Fruit fly (Drosophila melanogaster) whole organism, embryonic: ENCODE measurements around the gene upd2.
A peak's percentile ranks its signal among the peaks of the same experiment; 100 is the strongest.

Experiments
- Antp ChIP-seq: fragments of 200-800 bp; sonication (Bioruptor generic); optimal IDR thresholded peaks from 3 replicates; lab custom pipeline; 2016; ENCODE audit warnings: missing biosample characterization, missing genetic modification characterization
- Atf6 ChIP-seq: fragments of 200-800 bp; sonication (Bioruptor generic); IDR thresholded peaks from 2 replicates; pipeline ENCODE4 v1.3.6; 2022; ENCODE audit warnings: missing biosample characterization, missing genetic modification characterization
- CG10209 ChIP-seq: fragments of 200-800 bp; sonication (Bioruptor generic); optimal IDR thresholded peaks from 3 replicates; lab custom pipeline; 2017; ENCODE audit warnings: missing biosample characterization, mild to moderate bottlenecking, missing genetic modification characterization, missing genetic modification reagents
- CG13287 ChIP-seq: fragments of 200-800 bp; sonication (Bioruptor generic); IDR thresholded peaks from 2 replicates; pipeline ENCODE4 v1.3.6; 2022; ENCODE audit warnings: missing biosample characterization, missing genetic modification characterization; ENCODE audit not compliant: partially characterized antibody
- CG13624 ChIP-seq: fragments of 200-800 bp; sonication (Bioruptor generic); optimal IDR thresholded peaks from 2 replicates; lab custom pipeline; 2016; ENCODE audit warnings: missing biosample characterization, missing genetic modification characterization
- CG15479 ChIP-seq: fragments of 200-800 bp; sonication (Bioruptor generic); optimal IDR thresholded peaks from 3 replicates; lab custom pipeline; 2019; ENCODE audit warnings: missing biosample characterization, mild to moderate bottlenecking, missing genetic modification characterization, moderate library complexity
- CG15514 ChIP-seq: fragments of 200-800 bp; sonication (Bioruptor generic); optimal IDR thresholded peaks from 3 replicates; lab custom pipeline; 2017; ENCODE audit warnings: missing biosample characterization, missing genetic modification characterization, mild to moderate bottlenecking, moderate library complexity, missing genetic modification reagents
- CG15696 ChIP-seq: fragments of 200-800 bp; sonication (Bioruptor generic); optimal IDR thresholded peaks from 2 replicates; lab custom pipeline; 2019; ENCODE audit warnings: missing biosample characterization, mild to moderate bottlenecking, missing genetic modification characterization, moderate library complexity
- CG16815 ChIP-seq: fragments of 200-800 bp; sonication (Bioruptor generic); optimal IDR thresholded peaks from 3 replicates; lab custom pipeline; 2017; ENCODE audit warnings: missing biosample characterization, mild to moderate bottlenecking, missing genetic modification characterization
- CG17186 ChIP-seq: fragments of 200-800 bp; sonication (Bioruptor generic); optimal IDR thresholded peaks from 3 replicates; lab custom pipeline; 2017; ENCODE audit warnings: missing biosample characterization, missing genetic modification reagents, missing genetic modification characterization
- CG17912 ChIP-seq: fragments of 200-800 bp; sonication (Bioruptor generic); optimal IDR thresholded peaks from 2 replicates; lab custom pipeline; 2018; ENCODE audit warnings: missing biosample characterization, mild to moderate bottlenecking, missing genetic modification characterization
- CG18599 ChIP-seq: fragments of 200-800 bp; sonication (Bioruptor generic); optimal IDR thresholded peaks from 3 replicates; lab custom pipeline; 2017; ENCODE audit warnings: missing biosample characterization, missing genetic modification characterization, mild to moderate bottlenecking, moderate library complexity, missing genetic modification reagents
- CG18764 ChIP-seq: fragments of 200-800 bp; sonication (Bioruptor generic); optimal IDR thresholded peaks from 3 replicates; lab custom pipeline; 2016; ENCODE audit warnings: missing biosample characterization, missing genetic modification characterization
- CG31388 ChIP-seq: fragments of 200-800 bp; sonication (Bioruptor generic); optimal IDR thresholded peaks from 2 replicates; lab custom pipeline; 2016; ENCODE audit warnings: missing biosample characterization, missing genetic modification characterization
- CG4617 ChIP-seq: fragments of 200-800 bp; sonication (Bioruptor generic); optimal IDR thresholded peaks from 3 replicates; lab custom pipeline; 2016; ENCODE audit warnings: missing biosample characterization, missing genetic modification characterization, borderline replicate concordance
- CG6854 ChIP-seq: fragments of 200-800 bp; sonication (Bioruptor generic); optimal IDR thresholded peaks from 3 replicates; lab custom pipeline; 2017; ENCODE audit warnings: missing biosample characterization, mild to moderate bottlenecking, missing genetic modification characterization
- CG7786 ChIP-seq: fragments of 200-800 bp; sonication (Bioruptor generic); optimal IDR thresholded peaks from 2 replicates; lab custom pipeline; 2016; ENCODE audit warnings: missing biosample characterization, missing genetic modification characterization
- CG8924 ChIP-seq: fragments of 200-800 bp; optimal IDR thresholded peaks from 3 replicates; lab custom pipeline; 2019; ENCODE audit warnings: missing biosample characterization, mild to moderate bottlenecking, missing genetic modification characterization, moderate library complexity
- CG9215 ChIP-seq: fragments of 200-800 bp; sonication (Bioruptor generic); IDR thresholded peaks from 2 replicates; pipeline ENCODE4 v1.3.6; 2022; ENCODE audit warnings: missing biosample characterization, missing genetic modification characterization
- CrebB ChIP-seq: fragments of 200-800 bp; sonication (Bioruptor generic); optimal IDR thresholded peaks from 3 replicates; lab custom pipeline; 2018; ENCODE audit warnings: missing biosample characterization, mild to moderate bottlenecking, missing genetic modification characterization
- D ChIP-seq, 2 experiments: fragments of 200-800 bp in 1 of 2; fragments of >200 bp in 1 of 2; sonication (Bioruptor generic) in 1 of 2; optimal IDR thresholded peaks; 2 replicates in 1 of 2; 3 replicates in 1 of 2; lab custom pipeline; 2017; ENCODE audit warnings: mild to moderate bottlenecking in 1 of 2, missing biosample characterization in 1 of 2, missing genetic modification characterization in 1 of 2, missing genetic modification reagents in 1 of 2
- Doc3 ChIP-seq: fragments of 200-800 bp; sonication (Bioruptor generic); IDR thresholded peaks from 3 replicates; pipeline ENCODE4 v1.3.6; 2022; ENCODE audit warnings: missing biosample characterization, missing genetic modification characterization; ENCODE audit not compliant: partially characterized antibody
- HmgD ChIP-seq: fragments of 200-800 bp; sonication (Bioruptor generic); optimal IDR thresholded peaks from 3 replicates; lab custom pipeline; 2016; ENCODE audit warnings: missing biosample characterization, missing genetic modification characterization
- Hr51 ChIP-seq, 2 experiments: fragments of 200-800 bp; sonication (Bioruptor generic); optimal IDR thresholded peaks; 2 replicates in 1 of 2; 3 replicates in 1 of 2; lab custom pipeline; 2016 to 2018; ENCODE audit warnings: missing biosample characterization in 2 of 2, missing genetic modification characterization in 2 of 2, mild to moderate bottlenecking in 1 of 2, moderate library complexity in 1 of 2
- Lpt ChIP-seq: fragments of >200 bp; optimal IDR thresholded peaks from 2 replicates; lab custom pipeline; 2018; ENCODE audit warnings: missing biosample characterization, missing genetic modification characterization
- NC2β ChIP-seq: fragments of 200-800 bp; sonication (Bioruptor generic); optimal IDR thresholded peaks from 2 replicates; lab custom pipeline; 2016; ENCODE audit warnings: missing biosample characterization, missing genetic modification characterization
- Sin3A ChIP-seq: fragments of >200 bp; optimal IDR thresholded peaks from 2 replicates; lab custom pipeline; 2018
- Sox100B ChIP-seq: fragments of 200-800 bp; sonication (Bioruptor generic); optimal IDR thresholded peaks from 3 replicates; lab custom pipeline; 2018; ENCODE audit warnings: missing biosample characterization, mild to moderate bottlenecking, missing genetic modification characterization
- YL-1 ChIP-seq: fragments of 200-800 bp; sonication (Bioruptor generic); optimal IDR thresholded peaks from 3 replicates; lab custom pipeline; 2017; ENCODE audit warnings: missing biosample characterization, mild to moderate bottlenecking, missing genetic modification characterization
- al ChIP-seq: fragments of 200-800 bp; sonication (Bioruptor generic); IDR thresholded peaks from 2 replicates; pipeline ENCODE4 v1.3.6; 2022; ENCODE audit warnings: missing biosample characterization, missing genetic modification characterization
- ash1 ChIP-seq: fragments of 200-800 bp; sonication (Bioruptor generic); optimal IDR thresholded peaks from 2 replicates; lab custom pipeline; 2018; ENCODE audit warnings: missing biosample characterization, mild to moderate bottlenecking, missing genetic modification characterization
- br ChIP-seq: fragments of >200 bp; optimal IDR thresholded peaks from 2 replicates; lab custom pipeline; 2017
- cato ChIP-seq: fragments of 200-800 bp; sonication (Bioruptor generic); optimal IDR thresholded peaks from 2 replicates; lab custom pipeline; 2016; ENCODE audit warnings: missing biosample characterization, missing genetic modification characterization, borderline replicate concordance
- da ChIP-seq: fragments of 200-800 bp; sonication (Bioruptor generic); optimal IDR thresholded peaks from 2 replicates; lab custom pipeline; 2016; ENCODE audit warnings: missing biosample characterization, missing genetic modification characterization
- dm ChIP-seq: fragments of 200-800 bp; sonication (Bioruptor generic); optimal IDR thresholded peaks from 3 replicates; lab custom pipeline; 2016; ENCODE audit warnings: missing biosample characterization, missing genetic modification characterization
- dmrt11E ChIP-seq: fragments of 200-800 bp; sonication (Bioruptor generic); optimal IDR thresholded peaks from 3 replicates; lab custom pipeline; 2018; ENCODE audit warnings: missing biosample characterization, mild to moderate bottlenecking, missing genetic modification characterization, moderate library complexity
- dmrt99B ChIP-seq: fragments of 200-800 bp; sonication (Bioruptor generic); optimal IDR thresholded peaks from 2 replicates; lab custom pipeline; 2018; ENCODE audit warnings: missing biosample characterization, mild to moderate bottlenecking, missing genetic modification characterization, moderate library complexity
- dysf ChIP-seq: fragments of 200-800 bp; sonication (Bioruptor generic); IDR thresholded peaks from 3 replicates; pipeline ENCODE4 v1.3.6; 2022; ENCODE audit warnings: missing biosample characterization, missing genetic modification characterization
- fd102C ChIP-seq: fragments of 200-800 bp; sonication (Bioruptor generic); optimal IDR thresholded peaks from 2 replicates; lab custom pipeline; 2018; ENCODE audit warnings: missing biosample characterization, mild to moderate bottlenecking, missing genetic modification characterization, moderate library complexity
- h ChIP-seq: fragments of >200 bp; optimal IDR thresholded peaks from 2 replicates; lab custom pipeline; 2017
- jumu ChIP-seq: fragments of 200-800 bp; sonication (Bioruptor generic); optimal IDR thresholded peaks from 3 replicates; lab custom pipeline; 2016; ENCODE audit warnings: missing biosample characterization, missing genetic modification characterization
- klu ChIP-seq: fragments of 200-800 bp; sonication (Bioruptor generic); IDR thresholded peaks from 2 replicates; pipeline ENCODE4 v1.3.6; 2022; ENCODE audit warnings: missing biosample characterization, missing genetic modification characterization
- maf-S ChIP-seq: fragments of 200-800 bp; sonication (Bioruptor generic); optimal IDR thresholded peaks from 2 replicates; lab custom pipeline; 2016; ENCODE audit warnings: missing biosample characterization, missing genetic modification characterization
- nerfin-1 ChIP-seq: fragments of 200-800 bp; sonication (Bioruptor generic); optimal IDR thresholded peaks from 3 replicates; lab custom pipeline; 2019; ENCODE audit warnings: missing biosample characterization, mild to moderate bottlenecking, missing genetic modification characterization, moderate library complexity
- onecut ChIP-seq: fragments of 200-800 bp; sonication (Bioruptor generic); IDR thresholded peaks from 2 replicates; pipeline ENCODE4 v1.3.6; 2022; ENCODE audit warnings: missing biosample characterization, missing genetic modification characterization
- otp ChIP-seq: fragments of 200-800 bp; sonication (Bioruptor generic); IDR thresholded peaks from 3 replicates; pipeline ENCODE4, ENCODE4 v1.3.6; 2022; ENCODE audit warnings: missing biosample characterization, missing genetic modification characterization
- pnt ChIP-seq: fragments of 200-800 bp; sonication (Bioruptor generic); optimal IDR thresholded peaks from 3 replicates; lab custom pipeline; 2016; ENCODE audit warnings: missing biosample characterization, missing genetic modification characterization
- sens-2 ChIP-seq: fragments of 200-800 bp; sonication (Bioruptor generic); IDR thresholded peaks from 2 replicates; pipeline ENCODE4 v1.3.6; 2022; ENCODE audit warnings: missing biosample characterization, missing genetic modification characterization
- seq ChIP-seq: fragments of 200-800 bp; sonication (Bioruptor generic); IDR thresholded peaks from 2 replicates; pipeline ENCODE4 v1.3.6; 2022; ENCODE audit warnings: missing biosample characterization, missing genetic modification characterization
- so ChIP-seq: fragments of 200-800 bp; sonication (Bioruptor generic); IDR thresholded peaks from 3 replicates; pipeline ENCODE4 v1.3.6; 2022; ENCODE audit warnings: missing biosample characterization, missing genetic modification characterization

Gene upd2

DNA sequence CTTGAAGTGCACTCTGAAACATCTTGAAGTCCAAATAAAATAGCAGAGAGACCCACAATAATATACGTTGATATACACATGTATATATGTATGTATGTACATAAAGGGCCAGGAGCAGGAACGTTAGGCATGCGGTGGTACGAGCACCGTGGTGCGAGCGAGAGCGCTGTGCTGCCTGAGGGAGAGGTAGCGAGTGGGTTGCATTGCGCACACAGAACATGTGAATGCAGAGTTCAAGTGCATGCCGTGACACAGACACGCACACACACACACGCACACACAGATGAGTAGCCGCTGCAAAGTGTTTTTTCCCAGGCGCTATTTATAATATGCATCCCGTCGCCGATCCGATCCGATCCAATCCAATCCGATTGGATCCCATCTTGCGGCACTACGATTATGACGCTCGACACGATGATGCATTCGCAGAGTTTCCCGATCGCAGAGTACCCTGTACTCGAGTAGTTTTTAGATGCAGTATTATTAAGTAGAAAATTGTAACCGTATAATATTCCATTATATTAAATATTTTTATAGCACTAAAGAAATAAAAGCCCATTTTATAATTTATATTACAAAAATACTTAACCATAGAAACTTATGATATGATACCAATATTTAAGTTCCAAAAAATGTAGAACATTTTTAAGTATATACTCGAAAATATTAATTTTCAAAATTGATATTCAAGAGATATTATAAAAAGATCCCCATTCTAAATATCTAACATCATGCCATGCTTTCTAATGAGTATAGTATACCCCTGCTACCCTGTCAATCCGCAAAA, 34.8 kb downstream of the upd2 start (continued):
- TF ChIP-seq onecut (GFP tag; lab: Robert Waterston, UW) (no peak), CG15696 (tag; lab: Kevin White, UChicago) (peak; percentile 65), ash1 (GFP tag; lab: Kevin White, UChicago) (no peak), Antp (GFP tag; lab: Kevin White, UChicago) (no peak), CG16815 (GFP tag; lab: Kevin White, UChicago) (peak; percentile 28), dmrt11E (peak; percentile 71), seq (GFP tag; lab: Robert Waterston, UW) (no peak), CG6854 (GFP tag; lab: Kevin White, UChicago) (no peak), Atf6 (GFP tag; lab: Robert Waterston, UW) (no peak), so (GFP tag; lab: Robert Waterston, UW) (no peak), dm (no peak), Lpt (GFP tag; lab: Kevin White, UChicago) (no peak), maf-S (GFP tag; lab: Kevin White, UChicago) (no peak), D (optimal IDR thresholded peaks at IDR 0.05; lab: Kevin White, UChicago) (no peak), D (GFP tag; optimal IDR thresholded peaks at IDR 0.05; lab: Kevin White, UChicago) (peak; percentile 27), HmgD (GFP tag; lab: Kevin White, UChicago) (no peak), sens-2 (GFP tag; lab: Robert Waterston, UW) (no peak), CG4617 (no peak), CG15514 (GFP tag; lab: Kevin White, UChicago) (no peak), CG17186 (no peak), CG10209 (GFP tag; lab: Kevin White, UChicago) (peak; percentile 5), pnt (no peak), NC2β (GFP tag; lab: Kevin White, UChicago) (no peak), CG8924 (tag; lab: Kevin White, UChicago) (peak; percentile 6), Doc3 (GFP tag; lab: Robert Waterston, UW) (no peak), fd102C (GFP tag; lab: Kevin White, UChicago) (no peak), br (lab: Kevin White, UChicago) (no peak), CG17912 (GFP tag; lab: Kevin White, UChicago) (no peak), jumu (GFP tag; lab: Kevin White, UChicago) (no peak), klu (no peak), Sox100B (GFP tag; lab: Kevin White, UChicago) (peak; percentile 35), CG15479 (no peak), CG9215 (GFP tag; lab: Robert Waterston, UW) (no peak), Hr51 (GFP tag; optimal IDR thresholded peaks at IDR 0.05; lab: Kevin White, UChicago) (no peak), h (no peak), otp (GFP tag; lab: Robert Waterston, UW) (no peak), CrebB (no peak), CG13287 (GFP tag; lab: Robert Waterston, UW) (no peak), CG7786 (GFP tag; lab: Kevin White, UChicago) (no peak), CG31388 (GFP tag; lab: Kevin White, UChicago) (no peak), nerfin-1 (tag; lab: Kevin White, UChicago) (no peak), CG13624 (GFP tag; lab: Kevin White, UChicago) (no peak), CG18764 (no peak), al (GFP tag; lab: Robert Waterston, UW) (no peak), YL-1 (GFP tag; lab: Kevin White, UChicago) (no peak), dmrt99B (peak; percentile 2), Sin3A (no peak), da (no peak), CG18599 (GFP tag; lab: Kevin White, UChicago) (no peak), cato (GFP tag; lab: Kevin White, UChicago) (no peak), dysf (GFP tag; lab: Robert Waterston, UW) (no peak)
